Fruit fly (Drosophila melanogaster) S2 (cell line): ENCODE measurements around the gene jdp.

ENCODE experiments used
- CG8478 ChIP-seq: fragments of >200 bp; optimal IDR thresholded peaks from 2 replicates; lab custom pipeline; 2018
- CTCF ChIP-seq, 2 experiments: fragments of >200 bp; optimal IDR thresholded peaks; 2 replicates each; lab custom pipeline; 2018

- TF ChIP-seq CG8478 (lab: Kevin White, UChicago) = no peak
- TF ChIP-seq CTCF (optimal IDR thresholded peaks at IDR 0.05; lab: Kevin White, UChicago) = no peak
Measured at dm6 chr3R:30541469-30541868, 14.6 kb upstream of the jdp start.
